Fruit fly (Drosophila melanogaster) whole organism, embryonic: ENCODE data around the gene NdufV3.

ENCODE experiments used
- CG10209 ChIP-seq: fragments of 200-800 bp; sonication (Bioruptor generic); optimal IDR thresholded peaks from 3 replicates; lab custom pipeline; 2017; ENCODE audit warnings: missing biosample characterization, mild to moderate bottlenecking, missing genetic modification characterization, missing genetic modification reagents
- CG10366 ChIP-seq: fragments of 200-800 bp; sonication (Bioruptor generic); IDR thresholded peaks from 2 replicates; pipeline ENCODE4 v1.3.6; 2022; ENCODE audit warnings: missing biosample characterization, missing genetic modification characterization
- CG2712 ChIP-seq: fragments of 200-800 bp; optimal IDR thresholded peaks from 3 replicates; lab custom pipeline; 2019; ENCODE audit warnings: missing biosample characterization, mild to moderate bottlenecking, missing genetic modification characterization, moderate library complexity
- CG4617 ChIP-seq: fragments of 200-800 bp; sonication (Bioruptor generic); optimal IDR thresholded peaks from 3 replicates; lab custom pipeline; 2016; ENCODE audit warnings: missing biosample characterization, missing genetic modification characterization, borderline replicate concordance
- D19B ChIP-seq: fragments of 200-800 bp; sonication (Bioruptor generic); optimal IDR thresholded peaks from 2 replicates; lab custom pipeline; 2017; ENCODE audit warnings: missing biosample characterization, mild to moderate bottlenecking, missing genetic modification characterization
- E2f1 ChIP-seq: fragments of 200-800 bp; sonication (Bioruptor generic); IDR thresholded peaks from 2 replicates; pipeline ENCODE4 v1.3.6; 2022; ENCODE audit warnings: missing biosample characterization, missing genetic modification characterization
- jumu ChIP-seq: fragments of 200-800 bp; sonication (Bioruptor generic); optimal IDR thresholded peaks from 3 replicates; lab custom pipeline; 2016; ENCODE audit warnings: missing biosample characterization, missing genetic modification characterization
- lbe ChIP-seq: fragments of 200-800 bp; sonication (Bioruptor generic); optimal IDR thresholded peaks from 2 replicates; lab custom pipeline; 2016; ENCODE audit warnings: missing biosample characterization, mild to moderate bottlenecking, missing genetic modification characterization
- luna ChIP-seq: fragments of 200-800 bp; sonication (Bioruptor generic); optimal IDR thresholded peaks from 2 replicates; lab custom pipeline; 2016; ENCODE audit warnings: missing biosample characterization, missing genetic modification characterization

- peak; percentile 63 for TF ChIP-seq E2f1 (GFP tag; lab: Robert Waterston, UW)
- no peak for TF ChIP-seq D19B (GFP tag; lab: Kevin White, UChicago)
- TF ChIP-seq CG2712 (tag; lab: Kevin White, UChicago), result peak; percentile 74
- no peak for TF ChIP-seq CG4617 (GFP tag; lab: Kevin White, UChicago)
- TF ChIP-seq luna (GFP tag; lab: Kevin White, UChicago), result no peak
- no peak; the same call in 1 of the 2 replicates for TF ChIP-seq CG10366 (GFP tag; lab: Robert Waterston, UW)
- TF ChIP-seq CG10209, result peak; percentile 71
- TF ChIP-seq jumu, result peak; percentile 67
- TF ChIP-seq lbe (GFP tag; lab: Kevin White, UChicago), result no peak
Observed at dm6 chrX:11338047-11338747, 11.6 kb upstream of the NdufV3 start.
